Worm (Caenorhabditis elegans) whole organism, young adult: Measurements from ENCODE around the gene C53C11.5.
A peak's percentile ranks its signal among the peaks of the same experiment; 100 is the strongest.

Source experiments
- B0336.3 ChIP-seq: fragments of 200-800 bp; sonication (Bioruptor generic); IDR thresholded peaks from 2 replicates; pipeline ENCODE4 v1.3.6; 2022; ENCODE audit warnings: missing genetic modification characterization, missing compliant biosample characterization
- C06A6.2 ChIP-seq: fragments of 200-800 bp; sonication (Bioruptor generic); conservative IDR thresholded peaks from 2 replicates; pipeline ENCODE4 v1.3.6; 2022; ENCODE audit warnings: missing genetic modification characterization, missing compliant biosample characterization
- F10E7.11 ChIP-seq: sonication (generic microtip); optimal IDR thresholded peaks from 2 replicates; lab custom pipeline; 2017; ENCODE audit warnings: mild to moderate bottlenecking, missing genetic modification characterization, moderate library complexity, missing compliant biosample characterization
- F22D6.2 ChIP-seq: sonication (generic microtip); optimal IDR thresholded peaks from 2 replicates; lab custom pipeline; 2016; ENCODE audit warnings: mild to moderate bottlenecking, missing genetic modification characterization, missing compliant biosample characterization
- F23B12.7 ChIP-seq: sonication (generic microtip); optimal IDR thresholded peaks from 2 replicates; lab custom pipeline; 2017; ENCODE audit warnings: missing genetic modification characterization, mild to moderate bottlenecking, missing compliant biosample characterization, antibody characterized with exemption, moderate library complexity; ENCODE audit not compliant: insufficient read depth
- F37B4.10 ChIP-seq: fragments of 200-800 bp; sonication (Bioruptor generic); IDR thresholded peaks from 2 replicates; pipeline ENCODE4 v1.3.6; 2022; ENCODE audit warnings: missing genetic modification characterization, missing compliant biosample characterization
- F49E8.2 ChIP-seq: sonication (generic microtip); optimal IDR thresholded peaks from 3 replicates; lab custom pipeline; 2017; ENCODE audit warnings: missing genetic modification characterization, mild to moderate bottlenecking, missing compliant biosample characterization, antibody characterized with exemption, moderate library complexity; ENCODE audit not compliant: insufficient read depth
- K11D2.4 ChIP-seq: fragments of 200-800 bp; sonication (Bioruptor generic); IDR thresholded peaks from 2 replicates; pipeline ENCODE4 v1.3.6; 2022; ENCODE audit warnings: missing genetic modification reagents, missing genetic modification characterization, missing compliant biosample characterization
- K12H6.12 ChIP-seq: fragments of 200-800 bp; sonication (Bioruptor generic); optimal IDR thresholded peaks from 2 replicates; lab custom pipeline; 2018; ENCODE audit warnings: mild to moderate bottlenecking, missing genetic modification characterization, missing compliant biosample characterization
- Y79H2A.3 ChIP-seq: fragments of 200-800 bp; sonication (Bioruptor generic); conservative IDR thresholded peaks from 2 replicates; pipeline ENCODE4 v1.3.6; 2022; ENCODE audit warnings: missing genetic modification reagents, missing genetic modification characterization, missing compliant biosample characterization
- Y95B8A.8 ChIP-seq: fragments of 200-800 bp; sonication (Bioruptor generic); IDR thresholded peaks from 2 replicates; pipeline ENCODE4 v1.3.6; 2022; ENCODE audit warnings: missing genetic modification reagents, missing genetic modification characterization, missing compliant biosample characterization
- attf-3 ChIP-seq: fragments of 200-800 bp; sonication (Bioruptor generic); conservative IDR thresholded peaks from 2 replicates; pipeline ENCODE4 v1.3.6; 2022; ENCODE audit warnings: missing genetic modification reagents, missing genetic modification characterization, missing compliant biosample characterization
- ceh-27 ChIP-seq: fragments of 200-800 bp; sonication (Bioruptor generic); optimal IDR thresholded peaks from 2 replicates; lab custom pipeline; 2018; ENCODE audit warnings: mild to moderate bottlenecking, missing genetic modification characterization, moderate library complexity, missing compliant biosample characterization
- ceh-40 ChIP-seq: fragments of 200-800 bp; sonication (Bioruptor generic); IDR thresholded peaks from 2 replicates; pipeline ENCODE4 v1.3.6; 2022; ENCODE audit warnings: missing genetic modification characterization, missing compliant biosample characterization
- ceh-79 ChIP-seq: sonication (generic microtip); optimal IDR thresholded peaks from 2 replicates; lab custom pipeline; 2017; ENCODE audit warnings: mild to moderate bottlenecking, missing genetic modification characterization, missing compliant biosample characterization
- ceh-91 ChIP-seq: fragments of 200-800 bp; sonication (Bioruptor generic); IDR thresholded peaks from 2 replicates; pipeline ENCODE4 v1.3.6; 2022; ENCODE audit warnings: missing genetic modification reagents, missing genetic modification characterization, missing compliant biosample characterization
- die-1 ChIP-seq: sonication (generic microtip); optimal IDR thresholded peaks from 2 replicates; lab custom pipeline; 2016; ENCODE audit warnings: missing genotype, mild to moderate bottlenecking, missing genetic modification characterization, missing compliant biosample characterization
- efl-1 ChIP-seq: fragments of 150-350 bp; optimal IDR thresholded peaks from 2 replicates; lab custom pipeline; 2014; ENCODE audit warnings: missing biosample characterization, missing genetic modification reagents, missing genetic modification characterization
- egl-44 ChIP-seq: fragments of 200-800 bp; sonication (Bioruptor generic); IDR thresholded peaks from 2 replicates; pipeline ENCODE4 v1.3.6; 2022; ENCODE audit warnings: missing genetic modification reagents, missing genetic modification characterization, missing compliant biosample characterization
- egrh-3 ChIP-seq: fragments of 200-800 bp; sonication (Bioruptor generic); IDR thresholded peaks from 2 replicates; pipeline ENCODE4 v1.3.6; 2022; ENCODE audit warnings: missing genetic modification reagents, missing genetic modification characterization, missing compliant biosample characterization
- gei-17 ChIP-seq: fragments of 200-800 bp; sonication (Bioruptor generic); optimal IDR thresholded peaks from 2 replicates; lab custom pipeline; 2018; ENCODE audit warnings: mild to moderate bottlenecking, missing genetic modification characterization, missing compliant biosample characterization
- hmg-1.2 ChIP-seq: fragments of 200-800 bp; sonication (Bioruptor generic); IDR thresholded peaks from 2 replicates; pipeline ENCODE4 v1.3.6; 2022; ENCODE audit warnings: missing genetic modification reagents, missing genetic modification characterization, missing compliant biosample characterization
- let-526 ChIP-seq: fragments of 200-800 bp; sonication (Bioruptor generic); IDR thresholded peaks from 2 replicates; pipeline ENCODE4 v1.3.6; 2022; ENCODE audit warnings: missing genetic modification reagents, missing genetic modification characterization, missing compliant biosample characterization
- let-607 ChIP-seq, 2 experiments: fragments of 200-800 bp in 1 of 2; sonication (Bioruptor generic) in 1 of 2; sonication (generic microtip) in 1 of 2; optimal IDR thresholded peaks; 2 replicates each; lab custom pipeline; 2016 to 2018; ENCODE audit warnings: mild to moderate bottlenecking in 2 of 2, missing compliant biosample characterization in 2 of 2, missing genetic modification characterization in 2 of 2, moderate library complexity in 2 of 2, missing genotype in 1 of 2
- lin-54 ChIP-seq: fragments of 200-800 bp; sonication (Bioruptor generic); optimal IDR thresholded peaks from 2 replicates; lab custom pipeline; 2018; ENCODE audit warnings: mild to moderate bottlenecking, missing genetic modification characterization, missing compliant biosample characterization
- lir-1 ChIP-seq: fragments of 200-800 bp; sonication (Bioruptor generic); conservative IDR thresholded peaks from 2 replicates; pipeline ENCODE4 v1.3.6; 2022; ENCODE audit warnings: missing genetic modification reagents, missing genetic modification characterization, missing compliant biosample characterization
- mcd-1 ChIP-seq: fragments of 200-800 bp; sonication (Bioruptor generic); IDR thresholded peaks from 2 replicates; pipeline ENCODE4 v1.3.6; 2022; ENCODE audit warnings: missing genetic modification reagents, missing genetic modification characterization, missing compliant biosample characterization
- mel-28 ChIP-seq: sonication (generic microtip); optimal IDR thresholded peaks from 2 replicates; lab custom pipeline; 2016; ENCODE audit warnings: borderline replicate concordance, mild to moderate bottlenecking, missing genetic modification characterization, missing compliant biosample characterization
- nhr-27 ChIP-seq: fragments of 200-800 bp; sonication (Bioruptor generic); optimal IDR thresholded peaks from 2 replicates; lab custom pipeline; 2018; ENCODE audit warnings: mild to moderate bottlenecking, missing genetic modification characterization, moderate library complexity, missing compliant biosample characterization
- rpc-1 ChIP-seq, 2 experiments: fragments of 150-350 bp in 1 of 2; sonication (generic microtip) in 1 of 2; optimal IDR thresholded peaks; 2 replicates each; lab custom pipeline; 2014 to 2018; ENCODE audit warnings: missing biosample characterization in 1 of 2, missing genetic modification characterization in 1 of 2, missing genetic modification reagents in 1 of 2, missing genotype in 1 of 2
- sdz-38 ChIP-seq: sonication (generic microtip); optimal IDR thresholded peaks from 2 replicates; lab custom pipeline; 2016; ENCODE audit warnings: missing genotype, missing genetic modification characterization, missing compliant biosample characterization
- snpc-4 ChIP-seq, 5 experiments: fragments of 150-350 bp in 1 of 5; sonication (generic microtip) in 4 of 5; optimal IDR thresholded peaks; 2 replicates each; lab custom pipeline; 2014 to 2018; ENCODE audit warnings: missing genetic modification characterization in 5 of 5, missing biosample characterization in 3 of 5, antibody characterized with exemption in 2 of 5, mild to moderate bottlenecking in 2 of 5, missing compliant biosample characterization in 2 of 5, missing genotype in 2 of 5, moderate library complexity in 2 of 5, missing genetic modification reagents in 1 of 5
- zim-3 ChIP-seq: sonication (generic microtip); optimal IDR thresholded peaks from 2 replicates; lab custom pipeline; 2017; ENCODE audit warnings: mild to moderate bottlenecking, missing genetic modification characterization, moderate library complexity, missing compliant biosample characterization
- ztf-26 ChIP-seq: sonication (generic microtip); optimal IDR thresholded peaks from 2 replicates; lab custom pipeline; 2017; ENCODE audit warnings: missing genetic modification characterization, missing compliant biosample characterization

Gene C53C11.5

ce11 chrX:17297408-17297807, 36.4 kb upstream of the C53C11.5 start:
- TF ChIP-seq egrh-3 (GFP tag; lab: Robert Waterston, UW) = no peak
- peak; percentile 21; the same call in 1 of the 2 replicates for TF ChIP-seq hmg-1.2
- peak; percentile 69 for TF ChIP-seq mcd-1 (GFP tag; lab: Robert Waterston, UW)

DNA sequence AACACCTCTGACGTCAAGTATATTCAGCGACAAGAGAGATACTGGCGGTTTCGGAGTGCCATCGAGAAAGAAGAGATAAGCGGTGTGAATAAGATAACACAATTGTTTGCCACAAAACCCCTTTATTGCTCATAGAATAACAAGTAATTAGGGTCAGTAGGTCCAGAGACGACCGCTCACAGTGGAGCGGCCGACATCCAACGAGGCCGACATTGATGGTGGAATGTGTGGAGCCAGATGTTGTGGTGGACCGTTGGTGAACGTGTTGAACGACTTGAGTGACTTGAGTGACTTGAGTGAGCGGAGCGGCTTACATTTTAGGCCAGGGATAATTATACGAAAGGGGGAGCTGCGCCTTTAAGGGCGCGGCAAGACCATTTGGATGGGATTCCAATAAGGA, 33.1 kb upstream of the C53C11.5 start:
- TF ChIP-seq ceh-27 (GFP tag; lab: Kevin White, UChicago) (no peak), snpc-4 (GFP tag; optimal IDR thresholded peaks at IDR 0.05; lab: Kevin White, UChicago) (no peak), snpc-4 (tag; optimal IDR thresholded peaks at IDR 0.05; lab: Kevin White, UChicago) (peak in 2 of 4 experiments; percentile 88 to 90), hmg-1.2 (peak; percentile 32; the same call in 1 of the 2 replicates)

DNA sequence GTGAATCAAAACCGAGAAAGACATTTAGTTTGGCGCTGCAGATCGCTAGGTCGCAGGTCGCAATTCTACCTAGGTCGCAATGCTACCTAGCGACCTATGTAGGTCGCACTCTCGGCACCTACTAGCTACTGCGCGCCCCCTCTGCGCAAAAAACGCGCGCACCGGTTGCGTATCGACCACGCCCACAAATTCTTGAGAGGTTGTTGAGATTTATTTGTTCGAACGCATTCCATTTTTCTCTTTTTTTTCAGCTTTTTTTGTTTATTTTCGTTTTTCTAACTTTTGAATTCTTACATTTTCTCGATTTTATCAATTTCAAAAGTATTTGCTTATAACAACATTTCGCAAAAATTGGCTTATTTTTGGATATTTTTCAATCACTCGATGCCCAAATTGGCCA, 32.0 kb upstream of the C53C11.5 start, which contains the start of gene C33E10.10:
TSS of gene C33E10.10 (minus strand) at position 101 of the 400 bp plus-strand sequence.
- TF ChIP-seq let-607 (tag; optimal IDR thresholded peaks at IDR 0.05; lab: Kevin White, UChicago) = no peak
- TF ChIP-seq egl-44 (GFP tag; lab: Robert Waterston, UW) = no peak
- no peak for TF ChIP-seq F22D6.2
- no peak for TF ChIP-seq lir-1 (GFP tag; lab: Robert Waterston, UW)
- TF ChIP-seq ztf-26 (tag; lab: Kevin White, UChicago) = no peak
- TF ChIP-seq mel-28 (tag; lab: Kevin White, UChicago) = no peak
- no peak for TF ChIP-seq efl-1
- TF ChIP-seq ceh-91 (GFP tag; lab: Robert Waterston, UW) = no peak
- no peak for TF ChIP-seq F10E7.11
- no peak for TF ChIP-seq B0336.3 (GFP tag; lab: Robert Waterston, UW)
- no peak for TF ChIP-seq F37B4.10 (GFP tag; lab: Robert Waterston, UW)

DNA sequence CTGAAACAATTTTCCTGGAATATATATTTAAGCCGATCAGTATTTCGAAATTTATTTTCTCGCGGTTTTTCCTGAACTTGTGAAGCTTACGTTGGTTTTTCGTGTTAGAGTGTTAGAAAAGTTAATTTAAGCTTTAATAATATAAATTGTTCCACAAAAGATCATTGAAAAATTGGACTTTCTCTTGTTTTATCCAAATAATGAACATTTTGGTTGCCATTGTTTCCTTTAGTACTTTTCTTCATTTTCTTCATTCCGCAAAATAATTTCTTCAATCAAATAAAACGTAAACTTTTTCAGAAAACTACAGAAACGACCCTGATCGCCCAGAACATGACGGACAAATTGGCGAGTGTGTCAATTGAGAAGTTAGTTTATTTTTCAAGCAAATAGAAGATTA, 31.4 kb upstream of the C53C11.5 start, which contains the start of gene fbxa-120:
TSS of gene fbxa-120 (plus strand) at position 301 of the 400 bp plus-strand sequence.
- TF ChIP-seq ceh-40 (GFP tag; lab: Robert Waterston, UW) = no peak
- TF ChIP-seq F49E8.2 = no peak
- no peak for TF ChIP-seq Y79H2A.3 (GFP tag; lab: Robert Waterston, UW)
- no peak for TF ChIP-seq let-526 (GFP tag; lab: Robert Waterston, UW)
- no peak for TF ChIP-seq gei-17
- TF ChIP-seq attf-3 (GFP tag; lab: Robert Waterston, UW) = no peak
- no peak for TF ChIP-seq nhr-27 (tag; lab: Kevin White, UChicago)
- no peak for TF ChIP-seq ceh-79 (tag; lab: Kevin White, UChicago)
- no peak for TF ChIP-seq lin-54 (GFP tag; lab: Kevin White, UChicago)
- TF ChIP-seq K12H6.12 (tag; lab: Kevin White, UChicago) = no peak
- no peak for TF ChIP-seq die-1 (tag; lab: Kevin White, UChicago)
- no peak for TF ChIP-seq sdz-38 (tag; lab: Kevin White, UChicago)
- no peak for TF ChIP-seq F23B12.7 (tag; lab: Kevin White, UChicago)
- TF ChIP-seq C06A6.2 = no peak
- TF ChIP-seq rpc-1 (optimal IDR thresholded peaks at IDR 0.05; lab: Kevin White, UChicago) = no peak
- no peak for TF ChIP-seq rpc-1 (tag; optimal IDR thresholded peaks at IDR 0.05; lab: Kevin White, UChicago)
- TF ChIP-seq zim-3 = no peak
- TF ChIP-seq Y95B8A.8 = no peak
- no peak for TF ChIP-seq K11D2.4 (GFP tag; lab: Robert Waterston, UW)
